Worm (Caenorhabditis elegans): ENCODE results near the gene T08G3.11.
A peak's percentile ranks its signal among the peaks of the same experiment; 100 is the strongest.
"Not testable (repeated sequence)": the region's sequence is repeated elsewhere in the genome, so short reads cannot be mapped to it uniquely, and the experiment has no call there.

T08G3.11 gene

ce11 chrV:16515140-16515539 lies 36.0 kb upstream of the T08G3.11 start, which contains the start of gene F36D3.5:
TSS of gene F36D3.5 (minus strand) at chrV:16515240.
- not testable (repeated sequence) for TF ChIP-seq ztf-11 (tag; optimal IDR thresholded peaks at IDR 0.05); unc-39 (tag; optimal IDR thresholded peaks at IDR 0.05); unc-62 (GFP tag; optimal IDR thresholded peaks at IDR 0.05)

DNA sequence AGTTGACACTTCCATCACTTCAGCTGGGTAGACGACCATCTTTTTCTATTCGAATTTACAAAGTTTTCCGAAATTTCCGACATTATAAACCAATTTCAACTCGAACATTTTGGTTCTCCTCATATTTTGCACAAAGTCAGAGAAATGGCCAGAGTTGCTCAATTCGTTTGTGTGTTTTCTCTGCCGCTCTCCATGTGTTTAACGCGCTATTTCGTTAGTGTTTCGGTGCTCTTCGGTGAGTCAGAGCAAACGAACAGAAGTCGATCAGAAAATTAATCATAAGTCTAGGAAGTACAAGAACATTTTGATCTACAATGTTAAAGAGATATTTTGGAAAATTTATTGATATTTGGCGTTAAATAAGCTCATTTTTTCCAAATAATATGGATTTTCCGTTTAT lies 29.5 kb upstream of the T08G3.11 start, which contains the start of gene srr-3:
srr-3 (minus strand) TSS at position 101 of the 400 bp plus-strand sequence.
- no peak for TF ChIP-seq ceh-82 (tag; optimal IDR thresholded peaks at IDR 0.05)

DNA sequence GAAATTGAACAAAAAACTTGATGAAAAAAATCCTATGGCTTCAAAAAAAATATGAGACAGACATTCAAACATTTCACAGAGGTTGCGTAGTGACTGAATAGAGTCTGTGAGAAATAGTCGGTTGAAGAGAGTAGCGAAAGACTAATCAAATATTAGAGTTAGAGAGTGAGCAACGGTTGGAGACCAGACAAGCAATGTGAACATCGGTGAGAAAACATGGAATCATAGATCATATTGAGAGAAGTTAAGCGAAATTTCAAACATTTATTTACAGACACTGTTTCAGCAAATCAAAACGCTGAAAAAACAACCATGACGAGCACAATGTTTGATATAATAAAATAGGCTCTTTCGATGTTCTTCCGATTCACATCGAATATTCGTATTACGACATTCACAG lies 27.5 kb upstream of the T08G3.11 start:
- TF ChIP-seq ZK546.5 (tag; optimal IDR thresholded peaks at IDR 0.05), result no peak
- no peak for TF ChIP-seq nhr-67 (tag; optimal IDR thresholded peaks at IDR 0.05)
- TF ChIP-seq pha-4 (tag; optimal IDR thresholded peaks at IDR 0.05), result peak; percentile 49

- no peak for TF ChIP-seq lsy-12 (tag; optimal IDR thresholded peaks at IDR 0.05)
- TF ChIP-seq ztf-11 (tag; optimal IDR thresholded peaks at IDR 0.05), result no peak
- no peak for TF ChIP-seq skn-1 (tag; optimal IDR thresholded peaks at IDR 0.05)
- no peak for TF ChIP-seq ztf-4 (tag; optimal IDR thresholded peaks at IDR 0.05)
These were observed 26.7 kb upstream of the T08G3.11 start, which contains the start of gene nhr-54 for ce11 chrV:16505828-16506227. TSS of gene nhr-54 (minus strand) at chrV:16505928.

ce11 chrV:16503164-16503563 lies 24.0 kb upstream of the T08G3.11 start, which contains the start of gene F36D3.14:
TSS of gene F36D3.14 (minus strand) at chrV:16503264.
- no peak for TF ChIP-seq nfya-1 (tag; optimal IDR thresholded peaks at IDR 0.05; ENCODE audit: insufficient read depth)

DNA sequence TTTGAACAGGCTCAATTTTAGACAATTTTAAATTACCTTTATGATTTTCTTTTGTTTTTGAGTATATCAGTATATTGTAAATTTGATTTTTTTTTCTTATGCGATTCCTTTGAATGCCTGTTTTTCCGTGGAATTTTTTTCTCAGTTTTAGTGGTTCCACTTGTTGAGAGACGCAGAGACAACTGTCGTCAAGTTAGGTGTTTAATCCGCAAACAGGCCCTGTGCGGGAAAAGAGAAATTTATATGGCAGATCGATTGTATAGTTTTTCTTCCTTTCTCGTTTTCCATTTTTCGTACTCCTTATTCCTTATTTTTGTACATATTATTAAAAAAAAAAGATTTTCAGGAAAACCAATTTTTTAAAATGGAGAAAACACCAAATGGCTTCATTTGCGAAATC lies 19.8 kb upstream of the T08G3.11 start, which contains the start of gene F36D3.1:
F36D3.1 (plus strand) TSS at position 347 of the 400 bp plus-strand sequence.
- TF ChIP-seq nhr-67 (tag; optimal IDR thresholded peaks at IDR 0.05) (no peak), ama-1 (optimal IDR thresholded peaks at IDR 0.05) (no peak), lin-15B (tag; optimal IDR thresholded peaks at IDR 0.05) (peak; percentile 64), ztf-4 (tag; optimal IDR thresholded peaks at IDR 0.05) (no peak), hmg-11 (tag; optimal IDR thresholded peaks at IDR 0.05) (peak; percentile 22), nhr-11 (tag; optimal IDR thresholded peaks at IDR 0.05) (no peak), elt-2 (tag; optimal IDR thresholded peaks at IDR 0.05) (peak; percentile 19), ceh-28 (tag; optimal IDR thresholded peaks at IDR 0.05) (peak; percentile 36), nfya-1 (tag; optimal IDR thresholded peaks at IDR 0.05; ENCODE audit: insufficient read depth) (peak; percentile 70), skn-1 (tag; optimal IDR thresholded peaks at IDR 0.05) (peak; percentile 15), snpc-4 (tag; optimal IDR thresholded peaks at IDR 0.05) (peak; percentile 70), pha-4 (tag; optimal IDR thresholded peaks at IDR 0.05) (peak; percentile 58)

DNA sequence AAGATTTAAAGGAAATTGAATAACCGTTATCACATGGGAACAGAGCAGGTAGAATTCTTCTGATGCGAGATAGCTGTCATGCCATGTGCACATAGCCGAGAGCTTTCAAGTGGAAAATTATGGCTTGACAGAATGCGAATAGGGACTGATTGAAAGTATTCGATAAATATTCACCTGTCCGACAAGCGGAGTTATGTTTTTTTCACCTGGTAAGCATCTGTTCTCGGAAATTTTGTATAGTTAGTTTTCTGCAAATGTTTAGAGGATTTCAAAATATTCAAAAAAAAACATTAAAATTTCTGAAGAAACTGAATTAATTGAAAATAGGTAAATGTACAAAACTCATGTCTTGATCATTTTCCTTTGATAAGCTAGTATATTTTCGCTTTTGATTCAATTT lies 18.3 kb upstream of the T08G3.11 start, which contains the start of gene srh-136:
srh-136 (minus strand) TSS at position 93 of the 400 bp plus-strand sequence.
- TF ChIP-seq lin-39 (tag; optimal IDR thresholded peaks at IDR 0.05) (no peak), jun-1 (tag; optimal IDR thresholded peaks at IDR 0.05) (no peak), mdl-1 (tag; optimal IDR thresholded peaks at IDR 0.05) (no peak), ceh-16 (tag; optimal IDR thresholded peaks at IDR 0.05) (no peak), daf-12 (tag; optimal IDR thresholded peaks at IDR 0.05) (no peak), ztf-11 (tag; optimal IDR thresholded peaks at IDR 0.05) (no peak), ZK546.5 (tag; optimal IDR thresholded peaks at IDR 0.05) (no peak), nhr-28 (tag; optimal IDR thresholded peaks at IDR 0.05) (no peak), fkh-2 (tag; optimal IDR thresholded peaks at IDR 0.05) (no peak)

DNA sequence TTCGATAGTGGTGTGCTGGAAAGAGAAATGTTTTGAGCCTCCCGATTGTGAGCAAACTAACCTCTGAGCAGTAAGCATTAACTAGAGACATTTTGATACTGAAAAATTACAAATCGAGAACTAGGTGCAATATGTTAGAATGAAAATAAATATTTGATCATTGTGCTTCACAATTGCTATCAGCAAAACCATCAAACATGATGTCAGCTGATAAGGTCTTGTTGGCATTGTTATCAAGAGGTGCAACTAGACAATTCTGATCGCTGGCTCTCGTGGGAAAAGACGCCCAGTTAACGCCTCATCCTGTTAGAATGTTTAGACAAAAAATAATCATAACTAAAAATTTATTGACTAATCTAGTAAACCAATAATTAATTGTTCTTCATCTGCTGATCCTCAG lies 15.2 kb upstream of the T08G3.11 start, which contains the start of gene comt-2:
comt-2 (minus strand) TSS at position 131 of the 400 bp plus-strand sequence.
- TF ChIP-seq ama-1 (optimal IDR thresholded peaks at IDR 0.05), result no peak
- no peak for TF ChIP-seq nhr-11 (tag; optimal IDR thresholded peaks at IDR 0.05)
- no peak for TF ChIP-seq nhr-76 (tag; optimal IDR thresholded peaks at IDR 0.05)
- no peak for TF ChIP-seq nhr-25 (tag; optimal IDR thresholded peaks at IDR 0.05)
- TF ChIP-seq pha-4 (tag; optimal IDR thresholded peaks at IDR 0.05), result no peak
- TF ChIP-seq ceh-16 (tag; optimal IDR thresholded peaks at IDR 0.05), result no peak
- no peak for TF ChIP-seq elt-3 (tag; optimal IDR thresholded peaks at IDR 0.05)
- peak; percentile 63 for TF ChIP-seq pqm-1 (tag; optimal IDR thresholded peaks at IDR 0.05)
- TF ChIP-seq fkh-10 (GFP tag; optimal IDR thresholded peaks at IDR 0.05), result no peak
- no peak for TF ChIP-seq nhr-43 (tag; optimal IDR thresholded peaks at IDR 0.05; ENCODE audit: poor library complexity, severe bottlenecking)
- no peak for TF ChIP-seq hmg-11 (tag; optimal IDR thresholded peaks at IDR 0.05)
- TF ChIP-seq ZK546.5 (tag; optimal IDR thresholded peaks at IDR 0.05), result no peak
- no peak for TF ChIP-seq aly-2 (tag; optimal IDR thresholded peaks at IDR 0.05)
- TF ChIP-seq elt-2 (tag; optimal IDR thresholded peaks at IDR 0.05), result peak; percentile 88
